Worm (Caenorhabditis elegans) whole organism, L1 larva: ENCODE results near the gene tgn-38.

Experiments
- fkh-10 ChIP-seq: sonication (generic microtip); optimal IDR thresholded peaks from 2 replicates; lab custom pipeline; 2017; ENCODE audit warnings: missing biosample characterization, missing genetic modification reagents, missing genetic modification characterization
- nhr-11 ChIP-seq: fragments of 150-350 bp; optimal IDR thresholded peaks from 2 replicates; lab custom pipeline; 2014; ENCODE audit warnings: missing biosample characterization, missing genetic modification characterization
- tlp-1 ChIP-seq: fragments of 150-350 bp; optimal IDR thresholded peaks from 2 replicates; lab custom pipeline; 2014; ENCODE audit warnings: missing biosample characterization, missing genetic modification characterization
- unc-130 ChIP-seq: fragments of 150-350 bp; optimal IDR thresholded peaks from 2 replicates; lab custom pipeline; 2017; ENCODE audit warnings: missing biosample characterization, missing genetic modification characterization, inconsistent platforms
- ztf-11 ChIP-seq, 2 experiments: sonication (generic microtip); optimal IDR thresholded peaks; 2 replicates each; lab custom pipeline; 2016 to 2017; ENCODE audit warnings: missing genetic modification characterization in 2 of 2, missing biosample characterization in 1 of 2, missing compliant biosample characterization in 1 of 2

- TF ChIP-seq unc-130 (tag; lab: Kevin White, UChicago) (no peak), fkh-10 (no peak), nhr-11 (no peak), ztf-11 (tag; optimal IDR thresholded peaks at IDR 0.05; lab: Kevin White, UChicago) (no peak), tlp-1 (tag; lab: Kevin White, UChicago) (no peak)
Observed at ce11 chrIV:12005090-12005770, 23.7 kb downstream of the tgn-38 start.
